Fruit fly (Drosophila melanogaster) whole organism: ENCODE measurements around the gene Ptx1.

Experiments
- CG8478 ChIP-seq: fragments of >200 bp; optimal IDR thresholded peaks from 2 replicates; lab custom pipeline; 2018; ENCODE audit warnings: inconsistent platforms
- Dll ChIP-seq: fragments of >200 bp; optimal IDR thresholded peaks from 2 replicates; lab custom pipeline; 2017
- EcR ChIP-seq, 2 experiments: fragments of >200 bp; optimal IDR thresholded peaks; 2 replicates each; lab custom pipeline; 2017; ENCODE audit warnings: missing biosample characterization in 2 of 2, missing genetic modification characterization in 2 of 2, missing genetic modification reagents in 2 of 2
- psq ChIP-seq: fragments of >200 bp; optimal IDR thresholded peaks from 2 replicates; lab custom pipeline; 2017
- usp ChIP-seq: fragments of >200 bp; optimal IDR thresholded peaks from 2 replicates; lab custom pipeline; 2017; ENCODE audit warnings: missing biosample characterization, missing genetic modification characterization, mixed read lengths

DNA sequence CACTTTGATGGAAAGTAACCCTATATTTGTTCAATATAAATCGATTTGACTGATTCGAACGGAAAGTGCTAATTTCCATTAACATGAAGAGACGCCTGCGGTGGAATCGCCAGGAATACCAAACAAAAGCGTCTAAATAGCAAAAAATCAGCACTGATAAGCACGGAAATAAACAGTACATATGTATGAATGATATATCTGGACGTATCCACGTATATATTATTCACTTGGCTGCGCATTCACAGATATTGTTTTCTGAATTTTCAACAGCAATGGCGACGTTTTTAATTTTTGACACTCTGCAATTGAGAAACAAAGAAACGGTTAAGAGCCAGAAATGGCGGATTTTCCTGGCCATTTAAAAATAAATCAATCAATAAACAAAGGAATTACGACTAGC is 25.3 kb upstream of the Ptx1 start:
- no peak for TF ChIP-seq CG8478 (lab: Kevin White, UChicago)
- TF ChIP-seq EcR (GFP tag; optimal IDR thresholded peaks at IDR 0.05; lab: Kevin White, UChicago), result no peak
- TF ChIP-seq usp (GFP tag; lab: Kevin White, UChicago), result no peak
- no peak for TF ChIP-seq Dll
- TF ChIP-seq psq (lab: Kevin White, UChicago), result no peak
